Fruit fly (Drosophila melanogaster) whole organism, embryonic: ENCODE results near the gene CAHbeta.
A peak's percentile ranks its signal among the peaks of the same experiment; 100 is the strongest.

Source experiments
- Abd-B ChIP-seq: fragments of 200-800 bp; sonication (Bioruptor generic); optimal IDR thresholded peaks from 2 replicates; lab custom pipeline; 2018; ENCODE audit warnings: missing biosample characterization, mild to moderate bottlenecking, missing genetic modification characterization, moderate library complexity
- B-H2 ChIP-seq: fragments of 200-800 bp; sonication (Bioruptor generic); optimal IDR thresholded peaks from 2 replicates; lab custom pipeline; 2018; ENCODE audit warnings: missing biosample characterization, mild to moderate bottlenecking, missing genetic modification characterization
- Blimp-1 ChIP-seq: fragments of 200-800 bp; sonication (Bioruptor generic); optimal IDR thresholded peaks from 3 replicates; lab custom pipeline; 2018; ENCODE audit warnings: missing biosample characterization, missing genetic modification characterization, mild to moderate bottlenecking, moderate library complexity, missing genetic modification reagents
- CG10147 ChIP-seq: fragments of 200-800 bp; sonication (Bioruptor generic); optimal IDR thresholded peaks from 2 replicates; lab custom pipeline; 2019; ENCODE audit warnings: missing biosample characterization, mild to moderate bottlenecking, missing genetic modification characterization, moderate library complexity
- CG10654 ChIP-seq: fragments of 200-800 bp; sonication (Bioruptor generic); optimal IDR thresholded peaks from 2 replicates; lab custom pipeline; 2016; ENCODE audit warnings: missing biosample characterization, missing genetic modification characterization
- CG11504 ChIP-seq: fragments of 200-800 bp; sonication (Bioruptor generic); optimal IDR thresholded peaks from 3 replicates; lab custom pipeline; 2019; ENCODE audit warnings: missing biosample characterization, mild to moderate bottlenecking, missing genetic modification characterization, moderate library complexity
- CG13287 ChIP-seq: fragments of 200-800 bp; sonication (Bioruptor generic); IDR thresholded peaks from 2 replicates; pipeline ENCODE4 v1.3.6; 2022; ENCODE audit warnings: missing biosample characterization, missing genetic modification characterization; ENCODE audit not compliant: partially characterized antibody
- CG13624 ChIP-seq: fragments of 200-800 bp; sonication (Bioruptor generic); optimal IDR thresholded peaks from 2 replicates; lab custom pipeline; 2016; ENCODE audit warnings: missing biosample characterization, missing genetic modification characterization
- CG17802 ChIP-seq: fragments of 200-800 bp; sonication (Bioruptor generic); optimal IDR thresholded peaks from 2 replicates; lab custom pipeline; 2018; ENCODE audit warnings: missing biosample characterization, mild to moderate bottlenecking, missing genetic modification characterization, moderate library complexity
- CG17829 ChIP-seq: fragments of 200-800 bp; optimal IDR thresholded peaks from 2 replicates; lab custom pipeline; 2019; ENCODE audit warnings: missing biosample characterization, mild to moderate bottlenecking, missing genetic modification characterization, moderate library complexity
- CG3065 ChIP-seq: fragments of 200-800 bp; sonication (Bioruptor generic); optimal IDR thresholded peaks from 2 replicates; lab custom pipeline; 2016; ENCODE audit warnings: missing biosample characterization, missing genetic modification characterization
- CG31365 ChIP-seq: fragments of 200-800 bp; sonication (Bioruptor generic); optimal IDR thresholded peaks from 2 replicates; lab custom pipeline; 2018; ENCODE audit warnings: missing biosample characterization, mild to moderate bottlenecking, missing genetic modification characterization
- CG34422 ChIP-seq: fragments of 200-800 bp; sonication (Bioruptor generic); IDR thresholded peaks from 3 replicates; pipeline ENCODE4 v1.3.6; 2022; ENCODE audit warnings: missing biosample characterization, missing genetic modification characterization
- CG3726 ChIP-seq: fragments of 200-800 bp; sonication (Bioruptor generic); IDR thresholded peaks from 3 replicates; pipeline ENCODE4, ENCODE4 v1.3.6; 2022; ENCODE audit warnings: missing biosample characterization, missing genetic modification characterization
- CG3838 ChIP-seq: fragments of 200-800 bp; sonication (Bioruptor generic); optimal IDR thresholded peaks from 3 replicates; lab custom pipeline; 2016; ENCODE audit warnings: missing biosample characterization, missing genetic modification characterization
- CG4328 ChIP-seq: fragments of 200-800 bp; sonication (Bioruptor generic); optimal IDR thresholded peaks from 3 replicates; lab custom pipeline; 2017; ENCODE audit warnings: missing biosample characterization, missing genetic modification reagents, missing genetic modification characterization
- CG43689 ChIP-seq: fragments of 200-800 bp; sonication (Bioruptor generic); IDR thresholded peaks from 2 replicates; pipeline ENCODE4 v1.3.6; 2022; ENCODE audit warnings: missing biosample characterization, missing genetic modification characterization
- CG4730 ChIP-seq: fragments of 200-800 bp; sonication (Bioruptor generic); IDR thresholded peaks from 2 replicates; pipeline ENCODE4 v1.3.6; 2022; ENCODE audit warnings: missing biosample characterization, missing genetic modification characterization
- CG4854 ChIP-seq: fragments of 200-800 bp; sonication (Bioruptor generic); optimal IDR thresholded peaks from 2 replicates; lab custom pipeline; 2016; ENCODE audit warnings: missing biosample characterization, missing genetic modification characterization, inconsistent platforms
- CG7357 ChIP-seq: fragments of 200-800 bp; sonication (Bioruptor generic); IDR thresholded peaks from 3 replicates; pipeline ENCODE4 v1.3.6; 2022; ENCODE audit warnings: missing biosample characterization, missing genetic modification characterization
- CG8290 ChIP-seq, 3 experiments: fragments of 200-800 bp; sonication (Bioruptor generic); optimal IDR thresholded peaks; 2 replicates each; lab custom pipeline; 2016 to 2019; ENCODE audit warnings: missing biosample characterization in 3 of 3, missing genetic modification characterization in 3 of 3, mild to moderate bottlenecking in 2 of 3, moderate library complexity in 1 of 3
- CG8924 ChIP-seq: fragments of 200-800 bp; optimal IDR thresholded peaks from 3 replicates; lab custom pipeline; 2019; ENCODE audit warnings: missing biosample characterization, mild to moderate bottlenecking, missing genetic modification characterization, moderate library complexity
- CG9727 ChIP-seq: fragments of 200-800 bp; sonication (Bioruptor generic); optimal IDR thresholded peaks from 3 replicates; lab custom pipeline; 2017; ENCODE audit warnings: missing biosample characterization, mild to moderate bottlenecking, missing genetic modification characterization
- Camta ChIP-seq: fragments of 200-800 bp; sonication (Bioruptor generic); optimal IDR thresholded peaks from 2 replicates; lab custom pipeline; 2016; ENCODE audit warnings: missing biosample characterization, missing genetic modification characterization
- D19B ChIP-seq: fragments of 200-800 bp; sonication (Bioruptor generic); optimal IDR thresholded peaks from 2 replicates; lab custom pipeline; 2017; ENCODE audit warnings: missing biosample characterization, mild to moderate bottlenecking, missing genetic modification characterization
- Dp ChIP-seq: fragments of 200-800 bp; sonication (Bioruptor generic); optimal IDR thresholded peaks from 2 replicates; lab custom pipeline; 2018; ENCODE audit warnings: missing biosample characterization, mild to moderate bottlenecking, missing genetic modification characterization, moderate library complexity
- Mad ChIP-seq: fragments of 200-800 bp; sonication (Bioruptor generic); optimal IDR thresholded peaks from 2 replicates; lab custom pipeline; 2016; ENCODE audit warnings: missing biosample characterization, missing genetic modification characterization
- NFAT ChIP-seq: fragments of 200-800 bp; sonication (Bioruptor generic); IDR thresholded peaks from 2 replicates; pipeline ENCODE4 v1.3.6; 2022; ENCODE audit warnings: missing biosample characterization, missing genetic modification characterization
- Six4 ChIP-seq: fragments of 200-800 bp; sonication (Bioruptor generic); optimal IDR thresholded peaks from 2 replicates; lab custom pipeline; 2016; ENCODE audit warnings: missing biosample characterization, missing genetic modification characterization
- Trl ChIP-seq, 3 experiments: fragments of >200 bp in 2 of 3; fragments of 200-800 bp in 1 of 3; sonication (Bioruptor generic) in 1 of 3; optimal IDR thresholded peaks; 2 replicates in 1 of 3; 3 replicates in 2 of 3; lab custom pipeline; 2016 to 2017; ENCODE audit warnings: missing biosample characterization in 1 of 3, missing genetic modification characterization in 1 of 3
- Usf ChIP-seq: fragments of 200-800 bp; sonication (Bioruptor generic); optimal IDR thresholded peaks from 2 replicates; lab custom pipeline; 2017; ENCODE audit warnings: missing genotype, missing biosample characterization, missing genetic modification characterization
- chinmo ChIP-seq: fragments of 200-800 bp; sonication (Bioruptor generic); IDR thresholded peaks from 4 replicates; pipeline ENCODE4 v1.3.6; 2022; ENCODE audit warnings: missing biosample characterization, missing genetic modification characterization; ENCODE audit not compliant: partially characterized antibody
- cwo ChIP-seq: fragments of 200-800 bp; sonication (Bioruptor generic); optimal IDR thresholded peaks from 3 replicates; lab custom pipeline; 2017; ENCODE audit warnings: missing biosample characterization, missing genetic modification characterization, mild to moderate bottlenecking, moderate library complexity, missing genetic modification reagents
- gsb-n ChIP-seq: fragments of 200-800 bp; sonication (Bioruptor generic); optimal IDR thresholded peaks from 3 replicates; lab custom pipeline; 2018; ENCODE audit warnings: missing biosample characterization, mild to moderate bottlenecking, missing genetic modification characterization
- hbn ChIP-seq: fragments of 200-800 bp; sonication (Bioruptor generic); IDR thresholded peaks from 2 replicates; pipeline ENCODE4 v1.3.6; 2022; ENCODE audit warnings: missing biosample characterization, missing genetic modification characterization; ENCODE audit not compliant: partially characterized antibody
- her ChIP-seq: fragments of 200-800 bp; sonication (Bioruptor generic); optimal IDR thresholded peaks from 2 replicates; lab custom pipeline; 2016; ENCODE audit warnings: missing biosample characterization, missing genetic modification characterization
- insv ChIP-seq, 2 experiments: fragments of 200-800 bp; sonication (Bioruptor generic); optimal IDR thresholded peaks; 3 replicates each; lab custom pipeline; 2016 to 2018; ENCODE audit warnings: missing biosample characterization in 2 of 2, missing genetic modification characterization in 2 of 2
- jumu ChIP-seq: fragments of 200-800 bp; sonication (Bioruptor generic); optimal IDR thresholded peaks from 3 replicates; lab custom pipeline; 2016; ENCODE audit warnings: missing biosample characterization, missing genetic modification characterization
- klu ChIP-seq: fragments of 200-800 bp; sonication (Bioruptor generic); IDR thresholded peaks from 2 replicates; pipeline ENCODE4 v1.3.6; 2022; ENCODE audit warnings: missing biosample characterization, missing genetic modification characterization
- lbe ChIP-seq: fragments of 200-800 bp; sonication (Bioruptor generic); optimal IDR thresholded peaks from 2 replicates; lab custom pipeline; 2016; ENCODE audit warnings: missing biosample characterization, mild to moderate bottlenecking, missing genetic modification characterization
- lilli ChIP-seq: fragments of 200-800 bp; sonication (Bioruptor generic); optimal IDR thresholded peaks from 3 replicates; lab custom pipeline; 2016; ENCODE audit warnings: missing biosample characterization, missing genetic modification characterization
- lov ChIP-seq, 2 experiments: fragments of 200-800 bp in 1 of 2; fragments of >200 bp in 1 of 2; sonication (Bioruptor generic) in 1 of 2; IDR thresholded peaks in 1 of 2; optimal IDR thresholded peaks in 1 of 2; 2 replicates in 1 of 2; 3 replicates in 1 of 2; pipeline versions ENCODE4 v1.3.6 to Lab custom; 2017 to 2022; ENCODE audit warnings: missing biosample characterization in 1 of 2, missing genetic modification characterization in 1 of 2
- mam ChIP-seq: fragments of 200-800 bp; sonication (Bioruptor generic); optimal IDR thresholded peaks from 3 replicates; lab custom pipeline; 2016; ENCODE audit warnings: missing biosample characterization, missing genetic modification characterization
- nerfin-1 ChIP-seq: fragments of 200-800 bp; sonication (Bioruptor generic); optimal IDR thresholded peaks from 3 replicates; lab custom pipeline; 2019; ENCODE audit warnings: missing biosample characterization, mild to moderate bottlenecking, missing genetic modification characterization, moderate library complexity
- otp ChIP-seq: fragments of 200-800 bp; sonication (Bioruptor generic); IDR thresholded peaks from 3 replicates; pipeline ENCODE4, ENCODE4 v1.3.6; 2022; ENCODE audit warnings: missing biosample characterization, missing genetic modification characterization
- row ChIP-seq: fragments of 200-800 bp; sonication (Bioruptor generic); IDR thresholded peaks from 3 replicates; pipeline ENCODE4 v1.3.6; 2022; ENCODE audit warnings: missing biosample characterization, missing genetic modification characterization
- sima ChIP-seq: fragments of 200-800 bp; sonication (Bioruptor generic); optimal IDR thresholded peaks from 2 replicates; lab custom pipeline; 2016; ENCODE audit warnings: missing biosample characterization, missing genetic modification characterization
- sisA ChIP-seq: fragments of 200-800 bp; sonication (Bioruptor generic); IDR thresholded peaks from 2 replicates; pipeline ENCODE4 v1.3.6; 2022; ENCODE audit warnings: missing biosample characterization, missing genetic modification characterization
- stc ChIP-seq: fragments of 200-800 bp; sonication (Bioruptor generic); IDR thresholded peaks from 2 replicates; pipeline ENCODE4 v1.3.6; 2022; ENCODE audit warnings: missing biosample characterization, missing genetic modification characterization
- wek ChIP-seq: fragments of 200-800 bp; sonication (Bioruptor generic); optimal IDR thresholded peaks from 3 replicates; lab custom pipeline; 2018; ENCODE audit warnings: missing biosample characterization, mild to moderate bottlenecking, missing genetic modification characterization, moderate library complexity

Gene CAHbeta

dm6 chr3R:9019689-9020138 lies 39.1 kb downstream of the CAHbeta start, which contains the start of gene tgo (continued):
- TF ChIP-seq CG17802 (tag; lab: Kevin White, UChicago), result no peak
- no peak for TF ChIP-seq lov (optimal IDR thresholded peaks at IDR 0.05; lab: Kevin White, UChicago)
- no peak for TF ChIP-seq lov (GFP tag; IDR thresholded peaks at IDR 0.05; lab: Robert Waterston, UW)
- no peak for TF ChIP-seq CG43689
- TF ChIP-seq jumu (GFP tag; lab: Kevin White, UChicago), result no peak
- TF ChIP-seq klu, result no peak
- no peak for TF ChIP-seq sima (GFP tag; lab: Kevin White, UChicago)
- no peak for TF ChIP-seq CG4730
- no peak for TF ChIP-seq her (GFP tag; lab: Kevin White, UChicago)
- TF ChIP-seq CG9727, result peak; percentile 9
- TF ChIP-seq lilli, result no peak
- no peak for TF ChIP-seq mam (GFP tag; lab: Kevin White, UChicago)
- TF ChIP-seq Mad (GFP tag; lab: Kevin White, UChicago), result peak; percentile 11
- TF ChIP-seq CG11504, result no peak
- peak; percentile 68 for TF ChIP-seq CG13287 (GFP tag; lab: Robert Waterston, UW)
- peak in 1 of 2 experiments; percentile 38 for TF ChIP-seq insv (GFP tag; optimal IDR thresholded peaks at IDR 0.05; lab: Kevin White, UChicago)
- no peak for TF ChIP-seq lbe (GFP tag; lab: Kevin White, UChicago)
- peak; percentile 45 for TF ChIP-seq CG17829
- peak; percentile 46 for TF ChIP-seq nerfin-1
- TF ChIP-seq wek (GFP tag; lab: Kevin White, UChicago), result no peak
- peak; percentile 29 for TF ChIP-seq CG8924
- no peak for TF ChIP-seq Blimp-1
- peak; percentile 21 for TF ChIP-seq Abd-B
- TF ChIP-seq CG3065 (GFP tag; lab: Kevin White, UChicago), result no peak
- peak; percentile 83; the same call in 1 of the 3 replicates for TF ChIP-seq CG34422 (GFP tag; lab: Robert Waterston, UW)
- TF ChIP-seq Camta (GFP tag; lab: Kevin White, UChicago), result no peak
- TF ChIP-seq CG10147, result no peak
- TF ChIP-seq CG3726 (GFP tag; lab: Robert Waterston, UW), result no peak
- no peak for TF ChIP-seq sisA (GFP tag; lab: Robert Waterston, UW)
- TF ChIP-seq NFAT, result no peak
- TF ChIP-seq hbn (GFP tag; lab: Robert Waterston, UW), result no peak
- no peak for TF ChIP-seq CG31365 (tag; lab: Kevin White, UChicago)
- no peak for TF ChIP-seq cwo
- no peak for TF ChIP-seq Usf (GFP tag; lab: Kevin White, UChicago)
- no peak for TF ChIP-seq Trl (optimal IDR thresholded peaks at IDR 0.05; lab: Kevin White, UChicago)
- no peak for TF ChIP-seq Trl (GFP tag; optimal IDR thresholded peaks at IDR 0.05; lab: Kevin White, UChicago)
- no peak for TF ChIP-seq B-H2 (GFP tag; lab: Kevin White, UChicago)
- no peak for TF ChIP-seq gsb-n (tag; lab: Kevin White, UChicago)
- TF ChIP-seq Dp (GFP tag; lab: Kevin White, UChicago), result peak; percentile 61
- 0 out of 4 replicates have a peak, but pooled peaks have one; percentile 67 for TF ChIP-seq chinmo (GFP tag; lab: Robert Waterston, UW)
- TF ChIP-seq row (GFP tag; lab: Robert Waterston, UW), result 0 out of 3 replicates have a peak, but pooled peaks have one; percentile 19
- no peak for TF ChIP-seq CG4328 (GFP tag; lab: Kevin White, UChicago)
- no peak for TF ChIP-seq CG7357
- TF ChIP-seq stc (GFP tag; lab: Robert Waterston, UW), result no peak
- TF ChIP-seq CG4854 (GFP tag; lab: Kevin White, UChicago), result no peak
- TF ChIP-seq CG3838 (GFP tag; lab: Kevin White, UChicago), result no peak
- TF ChIP-seq D19B (GFP tag; lab: Kevin White, UChicago), result no peak
- no peak for TF ChIP-seq CG8290 (GFP tag; optimal IDR thresholded peaks at IDR 0.05; lab: Kevin White, UChicago)
- no peak for TF ChIP-seq CG8290 (tag; optimal IDR thresholded peaks at IDR 0.05; lab: Kevin White, UChicago)
- TF ChIP-seq otp, result no peak
- TF ChIP-seq CG13624, result no peak
- no peak for TF ChIP-seq Six4
- TF ChIP-seq CG10654 (GFP tag; lab: Kevin White, UChicago), result no peak
